Fruit fly (Drosophila melanogaster): ENCODE measurements around the gene CG31678.

The CG31678 gene

dm6 chr2L:20714468-20715404 lies 39.0 kb upstream of the CG31678 start, which contains the start of gene Hr38 (continued):
- TF ChIP-seq Neu2 (GFP tag; optimal IDR thresholded peaks at IDR 0.05; ENCODE audit: borderline replicate concordance) (no peak), CG13287 (GFP tag; IDR thresholded peaks at IDR 0.05; ENCODE audit: partially characterized antibody) (peak; percentile 64), CG34422 (GFP tag; IDR thresholded peaks at IDR 0.05) (peak; percentile 48; the same call in 1 of the 3 replicates), Trl (optimal IDR thresholded peaks at IDR 0.05) (peak; percentile 73 to 80), Trl (GFP tag; optimal IDR thresholded peaks at IDR 0.05) (peak; percentile 26), knrl (GFP tag; IDR thresholded peaks at IDR 0.05; ENCODE audit: partially characterized antibody) (no peak; the same call in 2 of the 3 replicates), sqz (GFP tag; optimal IDR thresholded peaks at IDR 0.05) (no peak), seq (GFP tag; IDR thresholded peaks at IDR 0.05) (no peak), repo (GFP tag; optimal IDR thresholded peaks at IDR 0.05) (no peak), Stat92E (GFP tag; optimal IDR thresholded peaks at IDR 0.05) (no peak), hbn (GFP tag; IDR thresholded peaks at IDR 0.05; ENCODE audit: partially characterized antibody) (no peak), Fer1 (GFP tag; optimal IDR thresholded peaks at IDR 0.05) (peak; percentile 84), Scr (GFP tag; IDR thresholded peaks at IDR 0.05; ENCODE audit: partially characterized antibody) (peak; percentile 20), vvl (GFP tag; IDR thresholded peaks at IDR 0.05) (no peak), nmo (GFP tag; optimal IDR thresholded peaks at IDR 0.05) (peak; percentile 4), gce (GFP tag; IDR thresholded peaks at IDR 0.05) (no peak), Lpt (GFP tag; optimal IDR thresholded peaks at IDR 0.05) (no peak), ttk (GFP tag; IDR thresholded peaks at IDR 0.05) (no peak), peb (GFP tag; IDR thresholded peaks at IDR 0.05) (no peak), nom (GFP tag; optimal IDR thresholded peaks at IDR 0.05) (no peak), slbo (GFP tag; IDR thresholded peaks at IDR 0.05) (peak; percentile 72), CG12659 (GFP tag; optimal IDR thresholded peaks at IDR 0.05) (peak; percentile 34), CG14050 (GFP tag; IDR thresholded peaks at IDR 0.05) (no peak), CG3407 (GFP tag; optimal IDR thresholded peaks at IDR 0.05) (no peak), Atf-2 (GFP tag; optimal IDR thresholded peaks at IDR 0.05) (no peak), CG30403 (GFP tag; optimal IDR thresholded peaks at IDR 0.05) (peak; percentile 51), az2 (GFP tag; optimal IDR thresholded peaks at IDR 0.05) (peak; percentile 18), emc (GFP tag; optimal IDR thresholded peaks at IDR 0.05) (no peak), pan (optimal IDR thresholded peaks at IDR 0.05) (no peak), pan (GFP tag; optimal IDR thresholded peaks at IDR 0.05 in 1 of 2, IDR thresholded peaks at IDR 0.05 in 1 of 2) (no peak), CG8388 (GFP tag; optimal IDR thresholded peaks at IDR 0.05) (peak; percentile 5), fu2 (GFP tag; optimal IDR thresholded peaks at IDR 0.05) (peak; percentile 46), CG16815 (GFP tag; optimal IDR thresholded peaks at IDR 0.05) (no peak), CG8765 (GFP tag; IDR thresholded peaks at IDR 0.05) (no peak), CG8359 (GFP tag; optimal IDR thresholded peaks at IDR 0.05; ENCODE audit: borderline replicate concordance) (no peak), CG11723 (GFP tag; optimal IDR thresholded peaks at IDR 0.05) (no peak), D (optimal IDR thresholded peaks at IDR 0.05) (no peak), D (GFP tag; optimal IDR thresholded peaks at IDR 0.05) (no peak), br (optimal IDR thresholded peaks at IDR 0.05) (no peak), CG10979 (tag; optimal IDR thresholded peaks at IDR 0.05) (no peak), vnd (GFP tag; IDR thresholded peaks at IDR 0.05; ENCODE audit: partially characterized antibody) (no peak), CG31365 (tag; optimal IDR thresholded peaks at IDR 0.05) (no peak), dmrt99B (tag; optimal IDR thresholded peaks at IDR 0.05) (peak; percentile 73), bowl (GFP tag; IDR thresholded peaks at IDR 0.05) (no peak), BEAF-32 (GFP tag; optimal IDR thresholded peaks at IDR 0.05) (no peak), Sox102F (GFP tag; optimal IDR thresholded peaks at IDR 0.05) (peak; percentile 65), dysf (GFP tag; IDR thresholded peaks at IDR 0.05) (peak; percentile 25; the same call in 1 of the 3 replicates), Eip74EF (GFP tag; optimal IDR thresholded peaks at IDR 0.05) (no peak), schlank (tag; optimal IDR thresholded peaks at IDR 0.05) (peak; percentile 17)

All from whole organism, embryonic.